Worm (Caenorhabditis elegans): ENCODE data around the gene F54B11.9.
A peak's percentile ranks its signal among the peaks of the same experiment; 100 is the strongest.

The F54B11.9 gene

DNA sequence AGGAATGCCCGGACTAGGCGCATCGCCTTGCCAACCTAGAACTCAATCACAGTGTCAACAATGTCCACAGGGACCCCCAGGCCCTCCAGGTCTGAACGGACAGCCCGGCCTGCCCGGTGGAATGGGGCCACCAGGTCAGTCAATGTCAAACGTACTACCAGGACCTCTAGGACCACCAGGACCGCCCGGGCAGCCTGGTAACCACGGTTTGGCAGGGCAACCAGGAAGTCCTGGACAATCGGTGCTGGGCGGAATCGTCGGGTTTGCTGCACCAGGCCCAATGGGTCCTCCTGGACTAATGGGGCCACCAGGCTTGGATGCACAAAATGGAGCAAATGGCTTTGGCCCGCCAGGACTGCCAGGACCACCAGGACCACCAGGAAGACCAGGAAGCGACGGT is 14.7 kb upstream of the F54B11.9 start:
- peak; percentile 90 for TF ChIP-seq set-16 (GFP tag; IDR thresholded peaks at IDR 0.05)
- no peak for TF ChIP-seq spr-3 (GFP tag; optimal IDR thresholded peaks at IDR 0.05)
- no peak for TF ChIP-seq daf-19 (GFP tag; conservative IDR thresholded peaks at IDR 0.05)
- 0 out of 2 replicates have a peak, but pooled peaks have one; percentile 52 for TF ChIP-seq dmd-8 (GFP tag; IDR thresholded peaks at IDR 0.05)
- 0 out of 2 replicates have a peak, but pooled peaks have one; percentile 56 for TF ChIP-seq snpc-1.2 (GFP tag; IDR thresholded peaks at IDR 0.05)
- TF ChIP-seq Y48G9A.11 (GFP tag; IDR thresholded peaks at IDR 0.05) = no peak
- TF ChIP-seq mdl-1 (tag; optimal IDR thresholded peaks at IDR 0.05) = no peak
- no peak for TF ChIP-seq fos-1 (tag; optimal IDR thresholded peaks at IDR 0.05)
- no peak for TF ChIP-seq ces-1 (GFP tag; optimal IDR thresholded peaks at IDR 0.05)
- no peak for TF ChIP-seq ctbp-1 (GFP tag; IDR thresholded peaks at IDR 0.05)
- TF ChIP-seq nhr-237 (tag; optimal IDR thresholded peaks at IDR 0.05) = no peak
- TF ChIP-seq vab-7 (GFP tag; IDR thresholded peaks at IDR 0.05) = no peak
- 0 out of 2 replicates have a peak, but pooled peaks have one; percentile 37 for TF ChIP-seq egl-43 (GFP tag; IDR thresholded peaks at IDR 0.05)

ce11 chrX:13591175-13591574 is 14.2 kb upstream of the F54B11.9 start, which contains the start of gene col-44:
Gene col-44, plus strand, starts transcription at chrX:13591475.
- TF ChIP-seq sdz-12 (GFP tag; optimal IDR thresholded peaks at IDR 0.05) = no peak

- TF ChIP-seq pha-4 (GFP tag; IDR thresholded peaks at IDR 0.05) (peak; percentile 57; the same call in 1 of the 2 replicates), pha-4 (tag; optimal IDR thresholded peaks at IDR 0.05) (no peak), saeg-2 (GFP tag; IDR thresholded peaks at IDR 0.05) (no peak), php-3 (GFP tag; IDR thresholded peaks at IDR 0.05) (0 out of 2 replicates have a peak, but pooled peaks have one; percentile 47), set-16 (GFP tag; IDR thresholded peaks at IDR 0.05) (peak; percentile 99)
Measured at ce11 chrX:13591953-13592352, 13.4 kb upstream of the F54B11.9 start.

DNA sequence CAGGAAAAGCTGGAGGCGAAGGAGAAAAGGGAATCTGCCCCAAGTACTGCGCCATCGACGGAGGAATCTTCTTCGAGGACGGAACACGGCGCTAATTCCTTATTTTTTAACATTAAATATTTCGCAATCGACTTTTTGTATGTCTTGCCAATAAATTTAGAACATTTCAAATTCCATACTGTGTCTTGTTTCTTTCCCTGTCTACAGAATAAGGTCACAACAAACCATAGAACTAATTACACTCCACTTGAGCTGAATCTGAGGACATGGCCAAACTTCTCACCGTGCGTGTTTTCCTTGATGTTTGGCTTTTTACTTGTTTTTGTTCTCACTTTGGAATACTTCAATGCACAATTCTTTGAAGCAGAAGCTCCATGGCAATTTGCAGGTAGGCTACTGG is 13.0 kb upstream of the F54B11.9 start, which contains the start of gene F54B11.4:
F54B11.4 (plus strand) TSS at position 301 of the 400 bp plus-strand sequence.
- no peak for TF ChIP-seq daf-8 (GFP tag; IDR thresholded peaks at IDR 0.05)
- no peak for TF ChIP-seq egl-43 (GFP tag; IDR thresholded peaks at IDR 0.05)

DNA sequence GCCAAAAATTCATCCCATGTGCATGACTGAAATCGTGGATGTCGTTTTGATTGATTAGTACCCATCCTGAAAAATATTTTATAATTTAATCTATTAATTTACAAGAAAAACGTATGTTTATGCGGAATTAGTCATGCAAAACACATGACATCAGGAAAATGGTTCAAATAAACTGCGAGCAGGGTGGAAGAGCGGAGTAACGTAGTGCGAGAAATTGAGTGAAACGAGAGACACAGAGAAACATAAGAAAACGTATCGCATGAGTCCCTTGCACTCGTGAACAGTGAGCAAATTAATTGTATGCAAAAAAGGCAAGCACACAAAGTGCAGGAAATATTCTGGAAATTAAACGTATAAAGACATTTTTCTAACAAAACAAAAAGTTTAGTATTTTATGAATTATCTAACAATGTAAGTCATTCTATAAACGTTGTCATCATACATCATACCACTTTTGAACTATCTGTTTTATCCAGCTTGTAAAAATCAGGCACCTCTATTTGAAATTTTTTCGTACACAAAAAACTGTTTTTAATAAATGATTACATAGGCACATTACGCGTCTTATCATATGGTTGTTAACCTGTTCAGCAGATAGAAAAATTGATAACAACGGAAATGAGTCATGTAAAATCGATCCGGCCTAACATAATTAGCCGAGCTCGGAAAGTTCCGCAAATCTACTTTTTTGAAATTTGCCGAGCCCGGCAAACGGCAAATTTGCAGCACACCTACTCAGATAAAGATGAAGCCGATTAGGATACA is 9.2 kb upstream of the F54B11.9 start, which contains the start of gene F54B11.5:
F54B11.5 (minus strand) TSS at position 66 of the 765 bp plus-strand sequence.
- TF ChIP-seq snpc-4 (tag; optimal IDR thresholded peaks at IDR 0.05) (no peak), spr-3 (GFP tag; optimal IDR thresholded peaks at IDR 0.05) (no peak), ces-1 (GFP tag; optimal IDR thresholded peaks at IDR 0.05) (no peak), nhr-11 (tag; optimal IDR thresholded peaks at IDR 0.05) (no peak), ZK337.2 (GFP tag; IDR thresholded peaks at IDR 0.05) (no peak), aly-2 (tag; optimal IDR thresholded peaks at IDR 0.05) (no peak), lsy-2 (tag; optimal IDR thresholded peaks at IDR 0.05) (peak in 1 of 2 experiments; percentile 63), F49E8.2 (tag; optimal IDR thresholded peaks at IDR 0.05; ENCODE audit: borderline replicate concordance) (no peak), lin-38 (GFP tag; IDR thresholded peaks at IDR 0.05) (no peak), mdl-1 (tag; optimal IDR thresholded peaks at IDR 0.05) (peak in 1 of 2 experiments; percentile 25), tag-97 (GFP tag; IDR thresholded peaks at IDR 0.05) (no peak), lim-7 (GFP tag; IDR thresholded peaks at IDR 0.05) (no peak), hlh-30 (tag; optimal IDR thresholded peaks at IDR 0.05; ENCODE audit: insufficient read depth) (peak; percentile 97), ceh-20 (GFP tag; IDR thresholded peaks at IDR 0.05) (no peak), hmg-1.1 (GFP tag; IDR thresholded peaks at IDR 0.05) (peak; percentile 51; the same call in 1 of the 2 replicates), pqm-1 (tag; optimal IDR thresholded peaks at IDR 0.05) (peak; percentile 37), ZK546.5 (tag; optimal IDR thresholded peaks at IDR 0.05) (no peak), T20F7.1 (GFP tag; optimal IDR thresholded peaks at IDR 0.05) (peak; percentile 96), nhr-6 (tag; optimal IDR thresholded peaks at IDR 0.05) (no peak), lin-15B (tag; optimal IDR thresholded peaks at IDR 0.05) (no peak), hlh-11 (tag; optimal IDR thresholded peaks at IDR 0.05) (peak; percentile 60), mes-2 (tag; optimal IDR thresholded peaks at IDR 0.05; ENCODE audit: poor library complexity, severe bottlenecking) (peak; percentile 60), Y5F2A.4 (GFP tag; optimal IDR thresholded peaks at IDR 0.05) (no peak), dve-1 (tag; optimal IDR thresholded peaks at IDR 0.05; ENCODE audit: insufficient read depth) (peak; percentile 24), ceh-32 (tag; optimal IDR thresholded peaks at IDR 0.05; ENCODE audit: poor library complexity) (no peak), zip-11 (GFP tag; IDR thresholded peaks at IDR 0.05) (no peak)

Measured in whole organism, L4 larva.